Fruit fly (Drosophila melanogaster): ENCODE results near the gene dsx.

dm6 chr3R:7991446-7991845 lies 24.2 kb upstream of the dsx start:
- TF ChIP-seq ttk (optimal IDR thresholded peaks at IDR 0.05) (no peak), psq (optimal IDR thresholded peaks at IDR 0.05) (no peak), h (optimal IDR thresholded peaks at IDR 0.05) (no peak), Sin3A (optimal IDR thresholded peaks at IDR 0.05) (no peak)
